Worm (Caenorhabditis elegans) whole organism, L3 larva: Measurements from ENCODE around the gene F16F9.4.

Experiments used
- R02D3.7 ChIP-seq: fragments of 150-350 bp; optimal IDR thresholded peaks from 2 replicates; lab custom pipeline; 2014; ENCODE audit warnings: missing biosample characterization, missing genetic modification characterization
- ZK546.5 ChIP-seq: sonication (generic microtip); optimal IDR thresholded peaks from 2 replicates; lab custom pipeline; 2017; ENCODE audit warnings: missing biosample characterization, missing genetic modification characterization
- aly-2 ChIP-seq: fragments of 150-350 bp; optimal IDR thresholded peaks from 2 replicates; lab custom pipeline; 2014; ENCODE audit warnings: missing biosample characterization, missing genetic modification characterization
- ceh-28 ChIP-seq: fragments of 150-350 bp; optimal IDR thresholded peaks from 2 replicates; lab custom pipeline; 2014; ENCODE audit warnings: missing biosample characterization, missing genetic modification reagents, missing genetic modification characterization
- ceh-9 ChIP-seq: sonication (generic microtip); optimal IDR thresholded peaks from 2 replicates; lab custom pipeline; 2018; ENCODE audit warnings: missing biosample characterization, missing genetic modification characterization
- daf-12 ChIP-seq: fragments of 150-350 bp; optimal IDR thresholded peaks from 2 replicates; lab custom pipeline; 2014; ENCODE audit warnings: missing biosample characterization, missing genetic modification reagents, missing genetic modification characterization
- egl-27 ChIP-seq: sonication (generic microtip); optimal IDR thresholded peaks from 4 replicates; lab custom pipeline; 2017; ENCODE audit warnings: missing biosample characterization, missing genetic modification reagents, missing genetic modification characterization
- egl-5 ChIP-seq: fragments of 150-350 bp; optimal IDR thresholded peaks from 2 replicates; lab custom pipeline; 2017; ENCODE audit warnings: missing biosample characterization, missing genetic modification reagents, missing genetic modification characterization, inconsistent platforms
- elt-1 ChIP-seq: fragments of 150-350 bp; optimal IDR thresholded peaks from 2 replicates; lab custom pipeline; 2014; ENCODE audit warnings: missing biosample characterization, missing genetic modification characterization
- elt-2 ChIP-seq: sonication (generic microtip); optimal IDR thresholded peaks from 2 replicates; lab custom pipeline; 2016; ENCODE audit warnings: missing genetic modification reagents, mild to moderate bottlenecking, missing genetic modification characterization, missing compliant biosample characterization
- elt-3 ChIP-seq, 3 experiments: fragments of 150-350 bp in 1 of 3; sonication (generic microtip) in 2 of 3; optimal IDR thresholded peaks; 2 replicates in 2 of 3; 4 replicates in 1 of 3; lab custom pipeline; 2014 to 2017; ENCODE audit warnings: missing biosample characterization in 3 of 3, missing genetic modification characterization in 3 of 3
- eor-1 ChIP-seq, 2 experiments: fragments of 150-350 bp; optimal IDR thresholded peaks; 2 replicates each; lab custom pipeline; 2014 to 2018; ENCODE audit warnings: missing biosample characterization in 2 of 2, missing genetic modification characterization in 2 of 2
- fkh-2 ChIP-seq: fragments of 150-350 bp; optimal IDR thresholded peaks from 2 replicates; lab custom pipeline; 2014; ENCODE audit warnings: missing biosample characterization, missing genetic modification reagents, missing genetic modification characterization
- fos-1 ChIP-seq: fragments of 150-350 bp; optimal IDR thresholded peaks from 2 replicates; lab custom pipeline; 2014; ENCODE audit warnings: missing biosample characterization, missing genetic modification characterization
- hmg-11 ChIP-seq: sonication (generic microtip); optimal IDR thresholded peaks from 2 replicates; lab custom pipeline; 2016; ENCODE audit warnings: missing genetic modification characterization, missing compliant biosample characterization
- jun-1 ChIP-seq: fragments of 150-350 bp; optimal IDR thresholded peaks from 2 replicates; lab custom pipeline; 2014; ENCODE audit warnings: missing biosample characterization, missing genetic modification reagents, missing genetic modification characterization
- lin-15B ChIP-seq: fragments of 150-350 bp; optimal IDR thresholded peaks from 2 replicates; lab custom pipeline; 2014; ENCODE audit warnings: missing biosample characterization, missing genetic modification characterization
- lin-39 ChIP-seq: fragments of 150-350 bp; optimal IDR thresholded peaks from 2 replicates; lab custom pipeline; 2018; ENCODE audit warnings: missing biosample characterization, missing genetic modification reagents, missing genetic modification characterization
- lsy-12 ChIP-seq: sonication (generic microtip); optimal IDR thresholded peaks from 2 replicates; lab custom pipeline; 2016; ENCODE audit warnings: mild to moderate bottlenecking, missing genetic modification characterization, missing compliant biosample characterization
- mdl-1 ChIP-seq: fragments of 150-350 bp; optimal IDR thresholded peaks from 2 replicates; lab custom pipeline; 2014; ENCODE audit warnings: missing biosample characterization, missing genetic modification characterization
- nfya-1 ChIP-seq: sonication (generic microtip); optimal IDR thresholded peaks from 2 replicates; lab custom pipeline; 2017; ENCODE audit warnings: missing genetic modification characterization, mild to moderate bottlenecking, missing compliant biosample characterization, antibody characterized with exemption, moderate library complexity; ENCODE audit not compliant: insufficient read depth
- nhr-11 ChIP-seq: fragments of 150-350 bp; optimal IDR thresholded peaks from 2 replicates; lab custom pipeline; 2014; ENCODE audit warnings: missing biosample characterization, missing genetic modification characterization
- nhr-23 ChIP-seq: fragments of 150-350 bp; optimal IDR thresholded peaks from 2 replicates; lab custom pipeline; 2014; ENCODE audit warnings: missing biosample characterization, missing genetic modification reagents, missing genetic modification characterization
- nhr-237 ChIP-seq: fragments of 150-350 bp; optimal IDR thresholded peaks from 2 replicates; lab custom pipeline; 2014; ENCODE audit warnings: missing biosample characterization, missing genetic modification characterization
- nhr-25 ChIP-seq: sonication (generic microtip); optimal IDR thresholded peaks from 2 replicates; lab custom pipeline; 2017; ENCODE audit warnings: missing biosample characterization, missing genetic modification characterization
- nhr-28 ChIP-seq: fragments of 150-350 bp; optimal IDR thresholded peaks from 2 replicates; lab custom pipeline; 2014; ENCODE audit warnings: missing biosample characterization, missing genetic modification characterization
- nhr-67 ChIP-seq: fragments of 150-350 bp; optimal IDR thresholded peaks from 2 replicates; lab custom pipeline; 2014; ENCODE audit warnings: missing biosample characterization, missing genetic modification characterization
- nhr-76 ChIP-seq: fragments of 150-350 bp; sonication (generic microtip); optimal IDR thresholded peaks from 5 replicates; lab custom pipeline; 2014; ENCODE audit warnings: missing biosample characterization, missing genetic modification characterization
- nhr-77 ChIP-seq: fragments of 150-350 bp; optimal IDR thresholded peaks from 2 replicates; lab custom pipeline; 2014; ENCODE audit warnings: missing biosample characterization, missing genetic modification characterization
- pha-4 ChIP-seq: fragments of 150-350 bp; optimal IDR thresholded peaks from 2 replicates; lab custom pipeline; 2014; ENCODE audit warnings: missing biosample characterization, missing genetic modification reagents, missing genetic modification characterization
- pqm-1 ChIP-seq: fragments of 150-350 bp; optimal IDR thresholded peaks from 2 replicates; lab custom pipeline; 2017; ENCODE audit warnings: missing biosample characterization, missing genetic modification characterization, inconsistent platforms
- sea-2 ChIP-seq: fragments of 150-350 bp; sonication (generic microtip); optimal IDR thresholded peaks from 4 replicates; lab custom pipeline; 2014; ENCODE audit warnings: missing biosample characterization, missing genetic modification reagents, missing genetic modification characterization
- skn-1 ChIP-seq: fragments of 150-350 bp; optimal IDR thresholded peaks from 2 replicates; lab custom pipeline; 2014; ENCODE audit warnings: missing biosample characterization, missing genetic modification characterization
- snpc-4 ChIP-seq: fragments of 150-350 bp; optimal IDR thresholded peaks from 2 replicates; lab custom pipeline; 2014; ENCODE audit warnings: missing biosample characterization, missing genetic modification characterization
- unc-39 ChIP-seq: sonication (generic microtip); optimal IDR thresholded peaks from 4 replicates; lab custom pipeline; 2017; ENCODE audit warnings: missing biosample characterization, missing genetic modification characterization
- unc-62 ChIP-seq: fragments of 150-350 bp; sonication (generic microtip); optimal IDR thresholded peaks from 4 replicates; lab custom pipeline; 2014; ENCODE audit warnings: missing biosample characterization, missing genetic modification reagents, missing genetic modification characterization
- zag-1 ChIP-seq: fragments of 150-350 bp; optimal IDR thresholded peaks from 2 replicates; lab custom pipeline; 2014; ENCODE audit warnings: missing biosample characterization, missing genetic modification characterization
- ztf-11 ChIP-seq: fragments of 150-350 bp; optimal IDR thresholded peaks from 2 replicates; lab custom pipeline; 2014; ENCODE audit warnings: missing biosample characterization, missing genetic modification characterization
- ztf-4 ChIP-seq: fragments of 150-350 bp; optimal IDR thresholded peaks from 2 replicates; lab custom pipeline; 2014; ENCODE audit warnings: missing biosample characterization, missing genetic modification characterization

F16F9.4 gene

ce11 chrX:8423199-8423598, 40.0 kb downstream of the F16F9.4 start:
- no peak for TF ChIP-seq ztf-11
- peak; percentile 52 for TF ChIP-seq elt-2
- TF ChIP-seq pha-4 (tag; lab: Kevin White, UChicago): peak; percentile 33
- peak; percentile 71 for TF ChIP-seq pqm-1 (tag; lab: Kevin White, UChicago)

ce11 chrX:8422020-8422419, 41.1 kb downstream of the F16F9.4 start, which contains the start of gene tag-123:
Gene tag-123 (minus strand): TSS chrX:8422055.
- no peak for TF ChIP-seq egl-5
- no peak for TF ChIP-seq ceh-9 (tag; lab: Kevin White, UChicago)
- TF ChIP-seq snpc-4 (tag; lab: Kevin White, UChicago): peak; percentile 62
- no peak for TF ChIP-seq zag-1 (tag; lab: Kevin White, UChicago)
- peak; percentile 93 for TF ChIP-seq R02D3.7 (tag; lab: Kevin White, UChicago)
- no peak for TF ChIP-seq elt-1
- peak; percentile 41 for TF ChIP-seq hmg-11 (tag; lab: Kevin White, UChicago)
- TF ChIP-seq elt-3 (tag; optimal IDR thresholded peaks at IDR 0.05; lab: Kevin White, UChicago): no peak
- TF ChIP-seq skn-1 (tag; lab: Kevin White, UChicago): no peak
- TF ChIP-seq nhr-77: no peak
- peak; percentile 53 for TF ChIP-seq lin-15B
- no peak for TF ChIP-seq fkh-2 (tag; lab: Kevin White, UChicago)
- peak; percentile 69 for TF ChIP-seq lin-39 (tag; lab: Kevin White, UChicago)
- TF ChIP-seq aly-2: no peak
- no peak for TF ChIP-seq nhr-28 (tag; lab: Kevin White, UChicago)
- no peak for TF ChIP-seq pqm-1 (tag; lab: Kevin White, UChicago)
- peak; percentile 78 for TF ChIP-seq nhr-23 (tag; lab: Kevin White, UChicago)
- no peak for TF ChIP-seq sea-2 (GFP tag; lab: Kevin White, UChicago)
- no peak for TF ChIP-seq unc-62 (GFP tag; lab: Kevin White, UChicago)
- TF ChIP-seq daf-12 (tag; lab: Kevin White, UChicago): no peak
- peak; percentile 77 for TF ChIP-seq pha-4 (tag; lab: Kevin White, UChicago)
- no peak for TF ChIP-seq eor-1 (tag; optimal IDR thresholded peaks at IDR 0.05; lab: Kevin White, UChicago)
- TF ChIP-seq elt-2: peak; percentile 45
- no peak for TF ChIP-seq egl-27 (tag; lab: Kevin White, UChicago)
- no peak for TF ChIP-seq unc-39 (tag; lab: Kevin White, UChicago)
- TF ChIP-seq nhr-67 (tag; lab: Kevin White, UChicago): no peak
- no peak for TF ChIP-seq ZK546.5 (tag; lab: Kevin White, UChicago)
- peak; percentile 9 for TF ChIP-seq ceh-28 (tag; lab: Kevin White, UChicago)
- no peak for TF ChIP-seq nhr-76
- TF ChIP-seq nfya-1 (tag; lab: Kevin White, UChicago): peak; percentile 70
- peak; percentile 28 for TF ChIP-seq nhr-25
- TF ChIP-seq ztf-11: no peak
- TF ChIP-seq nhr-11 (tag; lab: Kevin White, UChicago): no peak
- TF ChIP-seq lsy-12 (tag; lab: Kevin White, UChicago): no peak
- no peak for TF ChIP-seq jun-1 (tag; lab: Kevin White, UChicago)

DNA sequence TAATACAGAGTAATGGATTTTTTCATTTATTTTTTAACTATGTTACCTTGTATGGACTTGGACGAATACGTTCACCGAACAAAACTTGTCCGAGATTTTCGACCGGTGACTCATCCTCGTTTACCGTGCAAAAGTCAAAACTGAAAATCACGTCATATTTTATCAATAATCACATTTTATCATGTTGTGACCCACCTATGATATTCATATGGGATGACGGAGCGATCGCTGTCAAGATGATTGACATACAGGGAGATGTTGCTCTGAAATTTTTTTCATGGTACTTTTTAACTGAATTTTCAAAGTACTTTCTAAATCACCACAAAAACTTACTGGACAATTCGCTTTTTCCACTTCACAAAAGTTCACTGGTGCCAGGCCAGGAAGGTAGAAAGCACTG, 41.6 kb downstream of the F16F9.4 start:
- no peak for TF ChIP-seq nfya-1 (tag; lab: Kevin White, UChicago)
- TF ChIP-seq lsy-12 (tag; lab: Kevin White, UChicago): no peak
- no peak for TF ChIP-seq ztf-4 (tag; lab: Kevin White, UChicago)
- TF ChIP-seq nhr-11 (tag; lab: Kevin White, UChicago): no peak
- no peak for TF ChIP-seq fos-1
- no peak for TF ChIP-seq pha-4 (tag; lab: Kevin White, UChicago)
- no peak for TF ChIP-seq sea-2 (GFP tag; lab: Kevin White, UChicago)
- no peak for TF ChIP-seq ceh-28 (tag; lab: Kevin White, UChicago)
- TF ChIP-seq snpc-4 (tag; lab: Kevin White, UChicago): no peak
- no peak for TF ChIP-seq mdl-1 (tag; lab: Kevin White, UChicago)
- no peak for TF ChIP-seq nhr-76
- no peak for TF ChIP-seq nhr-237 (tag; lab: Kevin White, UChicago)
